Fruit fly (Drosophila melanogaster) whole organism, embryonic: ENCODE measurements around the gene CG14883.

Source experiments
- CG11085 ChIP-seq: fragments of 200-800 bp; sonication (Bioruptor generic); IDR thresholded peaks from 2 replicates; pipeline ENCODE4 v1.3.6; 2022; ENCODE audit warnings: missing biosample characterization, missing genetic modification characterization
- CG11247 ChIP-seq: fragments of 200-800 bp; sonication (Bioruptor generic); IDR thresholded peaks from 2 replicates; pipeline ENCODE4 v1.3.6; 2022; ENCODE audit warnings: missing biosample characterization, missing genetic modification characterization
- CG11723 ChIP-seq: fragments of 200-800 bp; sonication (Bioruptor generic); optimal IDR thresholded peaks from 2 replicates; lab custom pipeline; 2017; ENCODE audit warnings: missing biosample characterization, mild to moderate bottlenecking, missing genetic modification characterization
- CG12104 ChIP-seq: fragments of 200-800 bp; sonication (Bioruptor generic); optimal IDR thresholded peaks from 3 replicates; lab custom pipeline; 2016; ENCODE audit warnings: missing biosample characterization, missing genetic modification characterization
- CG12769 ChIP-seq: fragments of 200-800 bp; sonication (Bioruptor generic); optimal IDR thresholded peaks from 2 replicates; lab custom pipeline; 2019; ENCODE audit warnings: missing biosample characterization, mild to moderate bottlenecking, missing genetic modification characterization, moderate library complexity
- CG16863 ChIP-seq: fragments of 200-800 bp; sonication (Bioruptor generic); optimal IDR thresholded peaks from 3 replicates; lab custom pipeline; 2016; ENCODE audit warnings: missing biosample characterization, missing genetic modification characterization
- CG17186 ChIP-seq: fragments of 200-800 bp; sonication (Bioruptor generic); optimal IDR thresholded peaks from 3 replicates; lab custom pipeline; 2017; ENCODE audit warnings: missing biosample characterization, missing genetic modification reagents, missing genetic modification characterization
- CG31365 ChIP-seq: fragments of 200-800 bp; sonication (Bioruptor generic); optimal IDR thresholded peaks from 2 replicates; lab custom pipeline; 2018; ENCODE audit warnings: missing biosample characterization, mild to moderate bottlenecking, missing genetic modification characterization
- CG32532 ChIP-seq: fragments of 200-800 bp; sonication (Bioruptor generic); IDR thresholded peaks from 2 replicates; pipeline ENCODE4 v1.3.6; 2022; ENCODE audit warnings: missing biosample characterization, missing genetic modification characterization
- CG6854 ChIP-seq: fragments of 200-800 bp; sonication (Bioruptor generic); optimal IDR thresholded peaks from 3 replicates; lab custom pipeline; 2017; ENCODE audit warnings: missing biosample characterization, mild to moderate bottlenecking, missing genetic modification characterization
- CG7987 ChIP-seq: fragments of 200-800 bp; sonication (Bioruptor generic); optimal IDR thresholded peaks from 2 replicates; lab custom pipeline; 2018; ENCODE audit warnings: missing biosample characterization, mild to moderate bottlenecking, missing genetic modification characterization, moderate library complexity
- CG8290 ChIP-seq, 3 experiments: fragments of 200-800 bp; sonication (Bioruptor generic); optimal IDR thresholded peaks; 2 replicates each; lab custom pipeline; 2016 to 2019; ENCODE audit warnings: missing biosample characterization in 3 of 3, missing genetic modification characterization in 3 of 3, mild to moderate bottlenecking in 2 of 3, moderate library complexity in 1 of 3
- CG8765 ChIP-seq: fragments of 200-800 bp; sonication (Bioruptor generic); IDR thresholded peaks from 2 replicates; pipeline ENCODE4 v1.3.6; 2022; ENCODE audit warnings: missing biosample characterization, missing genetic modification characterization
- CG9437 ChIP-seq: fragments of 200-800 bp; sonication (Bioruptor generic); optimal IDR thresholded peaks from 2 replicates; lab custom pipeline; 2018; ENCODE audit warnings: missing biosample characterization, mild to moderate bottlenecking, missing genetic modification characterization
- CG9727 ChIP-seq: fragments of 200-800 bp; sonication (Bioruptor generic); optimal IDR thresholded peaks from 3 replicates; lab custom pipeline; 2017; ENCODE audit warnings: missing biosample characterization, mild to moderate bottlenecking, missing genetic modification characterization
- CG9817 ChIP-seq: fragments of 200-800 bp; sonication (Bioruptor generic); optimal IDR thresholded peaks from 2 replicates; lab custom pipeline; 2018; ENCODE audit warnings: missing biosample characterization, mild to moderate bottlenecking, missing genetic modification characterization, moderate library complexity
- CTCF ChIP-seq: fragments of 200-800 bp; sonication (Bioruptor generic); optimal IDR thresholded peaks from 2 replicates; lab custom pipeline; 2017; ENCODE audit warnings: missing biosample characterization, mild to moderate bottlenecking, missing genetic modification characterization, moderate library complexity
- Chrac-16 ChIP-seq: fragments of 200-800 bp; sonication (Bioruptor generic); optimal IDR thresholded peaks from 3 replicates; lab custom pipeline; 2016; ENCODE audit warnings: missing biosample characterization, missing genetic modification characterization
- CkIIα-i1 ChIP-seq: fragments of 200-800 bp; sonication (Bioruptor generic); IDR thresholded peaks from 2 replicates; pipeline ENCODE4 v1.3.6; 2022; ENCODE audit warnings: missing biosample characterization, missing genetic modification characterization
- Deaf1 ChIP-seq: fragments of 200-800 bp; optimal IDR thresholded peaks from 3 replicates; lab custom pipeline; 2019; ENCODE audit warnings: missing biosample characterization, mild to moderate bottlenecking, missing genetic modification characterization, moderate library complexity
- Dref ChIP-seq: fragments of 200-800 bp; sonication (Bioruptor generic); IDR thresholded peaks from 2 replicates; pipeline ENCODE4 v1.3.6; 2022; ENCODE audit warnings: missing biosample characterization, missing genetic modification characterization
- Elba2 ChIP-seq: fragments of 200-800 bp; sonication (Bioruptor generic); optimal IDR thresholded peaks from 3 replicates; lab custom pipeline; 2016; ENCODE audit warnings: missing biosample characterization, missing genetic modification characterization
- Ets97D ChIP-seq: fragments of 200-800 bp; sonication (Bioruptor generic); optimal IDR thresholded peaks from 3 replicates; lab custom pipeline; 2016; ENCODE audit warnings: missing biosample characterization, missing genetic modification characterization
- Hmx ChIP-seq: fragments of 200-800 bp; sonication (Bioruptor generic); optimal IDR thresholded peaks from 2 replicates; lab custom pipeline; 2016; ENCODE audit warnings: missing biosample characterization, missing genetic modification characterization
- Hr3 ChIP-seq: fragments of 200-800 bp; sonication (Bioruptor generic); optimal IDR thresholded peaks from 3 replicates; lab custom pipeline; 2016; ENCODE audit warnings: missing biosample characterization, missing genetic modification characterization
- Lpt ChIP-seq: fragments of >200 bp; optimal IDR thresholded peaks from 2 replicates; lab custom pipeline; 2018; ENCODE audit warnings: missing biosample characterization, missing genetic modification characterization
- MESR4 ChIP-seq: fragments of 200-800 bp; sonication (Bioruptor generic); optimal IDR thresholded peaks from 2 replicates; lab custom pipeline; 2018; ENCODE audit warnings: missing biosample characterization, mild to moderate bottlenecking, missing genetic modification characterization, moderate library complexity
- PHDP ChIP-seq: fragments of 200-800 bp; sonication (Bioruptor generic); optimal IDR thresholded peaks from 3 replicates; lab custom pipeline; 2018; ENCODE audit warnings: missing biosample characterization, mild to moderate bottlenecking, missing genetic modification characterization, moderate library complexity
- Taf1 ChIP-seq: fragments of 200-800 bp; sonication (Bioruptor generic); IDR thresholded peaks from 2 replicates; pipeline ENCODE4 v1.3.6; 2022; ENCODE audit warnings: missing biosample characterization, missing genetic modification characterization
- Usf ChIP-seq: fragments of 200-800 bp; sonication (Bioruptor generic); optimal IDR thresholded peaks from 2 replicates; lab custom pipeline; 2017; ENCODE audit warnings: missing genotype, missing biosample characterization, missing genetic modification characterization
- ara ChIP-seq: fragments of 200-800 bp; sonication (Bioruptor generic); IDR thresholded peaks from 2 replicates; pipeline ENCODE4 v1.3.6; 2022; ENCODE audit warnings: missing biosample characterization, missing genetic modification characterization
- cato ChIP-seq: fragments of 200-800 bp; sonication (Bioruptor generic); optimal IDR thresholded peaks from 2 replicates; lab custom pipeline; 2016; ENCODE audit warnings: missing biosample characterization, missing genetic modification characterization, borderline replicate concordance
- caup ChIP-seq: fragments of 200-800 bp; sonication (Bioruptor generic); optimal IDR thresholded peaks from 3 replicates; lab custom pipeline; 2017; ENCODE audit warnings: missing biosample characterization, mild to moderate bottlenecking, missing genetic modification characterization, moderate library complexity; ENCODE audit not compliant: severe bottlenecking
- cg ChIP-seq: fragments of 200-800 bp; sonication (Bioruptor generic); optimal IDR thresholded peaks from 3 replicates; lab custom pipeline; 2019; ENCODE audit warnings: missing biosample characterization, mild to moderate bottlenecking, missing genetic modification characterization, moderate library complexity
- crc ChIP-seq: fragments of 200-800 bp; sonication (Bioruptor generic); optimal IDR thresholded peaks from 2 replicates; lab custom pipeline; 2016; ENCODE audit warnings: missing biosample characterization, missing genetic modification characterization
- disco-r ChIP-seq: fragments of 200-800 bp; sonication (Bioruptor generic); optimal IDR thresholded peaks from 2 replicates; lab custom pipeline; 2016; ENCODE audit warnings: missing biosample characterization, missing genetic modification characterization
- dysf ChIP-seq: fragments of 200-800 bp; sonication (Bioruptor generic); IDR thresholded peaks from 3 replicates; pipeline ENCODE4 v1.3.6; 2022; ENCODE audit warnings: missing biosample characterization, missing genetic modification characterization
- gcm ChIP-seq: fragments of 200-800 bp; sonication (Bioruptor generic); optimal IDR thresholded peaks from 2 replicates; lab custom pipeline; 2019; ENCODE audit warnings: missing biosample characterization, mild to moderate bottlenecking, missing genetic modification characterization, moderate library complexity
- gfzf ChIP-seq: fragments of 200-800 bp; sonication (Bioruptor generic); optimal IDR thresholded peaks from 2 replicates; lab custom pipeline; 2016; ENCODE audit warnings: missing biosample characterization, mild to moderate bottlenecking, missing genetic modification characterization, moderate library complexity
- grn ChIP-seq: fragments of 200-800 bp; sonication (Bioruptor generic); optimal IDR thresholded peaks from 3 replicates; lab custom pipeline; 2017; ENCODE audit warnings: missing biosample characterization, missing genetic modification characterization
- jing ChIP-seq: fragments of 200-800 bp; sonication (Bioruptor generic); optimal IDR thresholded peaks from 2 replicates; lab custom pipeline; 2018; ENCODE audit warnings: missing biosample characterization, mild to moderate bottlenecking, missing genetic modification characterization
- ken ChIP-seq: fragments of 200-800 bp; sonication (Bioruptor generic); IDR thresholded peaks from 3 replicates; pipeline ENCODE4 v1.3.6; 2022; ENCODE audit warnings: missing biosample characterization, missing genetic modification characterization
- lola ChIP-seq, 3 experiments: fragments of >200 bp in 2 of 3; fragments of 200-800 bp in 1 of 3; sonication (Bioruptor generic) in 1 of 3; optimal IDR thresholded peaks; 2 replicates each; lab custom pipeline; 2017 to 2019; ENCODE audit warnings: missing biosample characterization in 3 of 3, missing genetic modification characterization in 3 of 3, mild to moderate bottlenecking in 1 of 3, moderate library complexity in 1 of 3
- mam ChIP-seq: fragments of 200-800 bp; sonication (Bioruptor generic); optimal IDR thresholded peaks from 3 replicates; lab custom pipeline; 2016; ENCODE audit warnings: missing biosample characterization, missing genetic modification characterization
- mld ChIP-seq: fragments of 200-800 bp; sonication (Bioruptor generic); IDR thresholded peaks from 3 replicates; pipeline ENCODE4 v1.3.6; 2022; ENCODE audit warnings: missing biosample characterization, missing genetic modification characterization; ENCODE audit not compliant: partially characterized antibody
- nau ChIP-seq: fragments of 200-800 bp; sonication (Bioruptor generic); optimal IDR thresholded peaks from 3 replicates; lab custom pipeline; 2017; ENCODE audit warnings: missing biosample characterization, mild to moderate bottlenecking, missing genetic modification characterization, missing genetic modification reagents
- pros ChIP-seq: fragments of 200-800 bp; sonication (Bioruptor generic); optimal IDR thresholded peaks from 3 replicates; lab custom pipeline; 2019; ENCODE audit warnings: missing biosample characterization, mild to moderate bottlenecking, missing genetic modification characterization, moderate library complexity
- repo ChIP-seq: fragments of 200-800 bp; sonication (Bioruptor generic); optimal IDR thresholded peaks from 2 replicates; lab custom pipeline; 2016; ENCODE audit warnings: missing biosample characterization, missing genetic modification characterization
- schlank ChIP-seq: fragments of 200-800 bp; sonication (Bioruptor generic); optimal IDR thresholded peaks from 2 replicates; lab custom pipeline; 2018; ENCODE audit warnings: missing biosample characterization, mild to moderate bottlenecking, missing genetic modification characterization
- scrt ChIP-seq: fragments of 200-800 bp; sonication (Bioruptor generic); optimal IDR thresholded peaks from 2 replicates; lab custom pipeline; 2018; ENCODE audit warnings: missing biosample characterization, mild to moderate bottlenecking, missing genetic modification characterization, moderate library complexity
- yki ChIP-seq: fragments of >200 bp; optimal IDR thresholded peaks from 3 replicates; lab custom pipeline; 2018

The CG14883 gene

dm6 chr3R:16497379-16497778 lies 41.5 kb downstream of the CG14883 start (continued):
- peak in 1 of 3 experiments; percentile 60 for TF ChIP-seq lola (GFP tag; optimal IDR thresholded peaks at IDR 0.05; lab: Kevin White, UChicago)
- TF ChIP-seq CG11723 (GFP tag; lab: Kevin White, UChicago) = peak; percentile 59
- peak; percentile 68 for TF ChIP-seq CG9437 (GFP tag; lab: Kevin White, UChicago)
- peak; percentile 67 for TF ChIP-seq mam
- peak; percentile 2 for TF ChIP-seq CG17186 (GFP tag; lab: Kevin White, UChicago)
- peak; percentile 91 for TF ChIP-seq dysf (GFP tag; lab: Robert Waterston, UW)
- TF ChIP-seq CG31365 (tag; lab: Kevin White, UChicago) = peak; percentile 67
- peak; percentile 93 for TF ChIP-seq Hr3 (GFP tag; lab: Kevin White, UChicago)
- peak; percentile 68 for TF ChIP-seq cato (GFP tag; lab: Kevin White, UChicago)
- peak; percentile 4 for TF ChIP-seq MESR4
- peak; percentile 89 for TF ChIP-seq ken (GFP tag; lab: Robert Waterston, UW)
- TF ChIP-seq caup (GFP tag; lab: Kevin White, UChicago) = peak; percentile 83
- no peak for TF ChIP-seq mld (GFP tag; lab: Robert Waterston, UW)
- peak; percentile 73 for TF ChIP-seq Elba2 (GFP tag; lab: Kevin White, UChicago)
- peak; percentile 85 for TF ChIP-seq Chrac-16 (GFP tag; lab: Kevin White, UChicago)
- no peak for TF ChIP-seq CG8290 (GFP tag; optimal IDR thresholded peaks at IDR 0.05; lab: Kevin White, UChicago)
- no peak for TF ChIP-seq CG8290 (tag; optimal IDR thresholded peaks at IDR 0.05; lab: Kevin White, UChicago)
- TF ChIP-seq nau = no peak
- peak; percentile 78 for TF ChIP-seq gcm (GFP tag; lab: Kevin White, UChicago)
- no peak for TF ChIP-seq cg (GFP tag; lab: Kevin White, UChicago)
- TF ChIP-seq CkIIα-i1 (GFP tag; lab: Robert Waterston, UW) = 0 out of 2 replicates have a peak, but pooled peaks have one; percentile 14
- TF ChIP-seq disco-r = peak; percentile 38
- peak; percentile 84 for TF ChIP-seq CG9727 (GFP tag; lab: Kevin White, UChicago)
- peak; percentile 96 for TF ChIP-seq CG32532
- TF ChIP-seq scrt (GFP tag; lab: Kevin White, UChicago) = peak; percentile 57
- no peak for TF ChIP-seq gfzf (GFP tag; lab: Kevin White, UChicago)
- TF ChIP-seq CG16863 (GFP tag; lab: Kevin White, UChicago) = peak; percentile 66
- TF ChIP-seq grn = peak; percentile 12
- peak; percentile 51 for TF ChIP-seq Ets97D (GFP tag; lab: Kevin White, UChicago)
- no peak for TF ChIP-seq crc (GFP tag; lab: Kevin White, UChicago)
- peak; percentile 66 for TF ChIP-seq jing (GFP tag; lab: Kevin White, UChicago)
- TF ChIP-seq PHDP (tag; lab: Kevin White, UChicago) = peak; percentile 91
- TF ChIP-seq Usf (GFP tag; lab: Kevin White, UChicago) = peak; percentile 23
- no peak for TF ChIP-seq yki (lab: Kevin White, UChicago)
- TF ChIP-seq Taf1 = peak; percentile 72
- TF ChIP-seq CG12769 (tag; lab: Kevin White, UChicago) = peak; percentile 49
- peak; percentile 100 for TF ChIP-seq CTCF
- TF ChIP-seq repo (GFP tag; lab: Kevin White, UChicago) = peak; percentile 46
- TF ChIP-seq CG12104 (GFP tag; lab: Kevin White, UChicago) = peak; percentile 76
- peak; percentile 52; the same call in 1 of the 2 replicates for TF ChIP-seq CG8765
- TF ChIP-seq CG11085 (GFP tag; lab: Robert Waterston, UW) = peak; percentile 83
- TF ChIP-seq Deaf1 = peak; percentile 59
- TF ChIP-seq Dref (GFP tag; lab: Robert Waterston, UW) = no peak
- TF ChIP-seq CG9817 (tag; lab: Kevin White, UChicago) = peak; percentile 83
- no peak for TF ChIP-seq pros
- peak; percentile 85 for TF ChIP-seq CG7987 (GFP tag; lab: Kevin White, UChicago)
- TF ChIP-seq CG11247 (GFP tag; lab: Robert Waterston, UW) = peak; percentile 91
- peak; percentile 69; the same call in 1 of the 2 replicates for TF ChIP-seq ara
- TF ChIP-seq CG6854 (GFP tag; lab: Kevin White, UChicago) = peak; percentile 73
- no peak for TF ChIP-seq Lpt (GFP tag; lab: Kevin White, UChicago)
- TF ChIP-seq Hmx (GFP tag; lab: Kevin White, UChicago) = no peak
- peak; percentile 28 for TF ChIP-seq schlank
